Fruit fly (Drosophila melanogaster) whole organism, wandering third instar larva: ENCODE measurements around the gene gce.
A peak's percentile ranks its signal among the peaks of the same experiment; 100 is the strongest.

Experiments used
- Abd-B ChIP-seq: fragments of >200 bp; optimal IDR thresholded peaks from 2 replicates; lab custom pipeline; 2017; ENCODE audit warnings: missing biosample characterization, missing genetic modification characterization
- CG32264 ChIP-seq: fragments of 200-800 bp; sonication (Bioruptor generic); optimal IDR thresholded peaks from 2 replicates; lab custom pipeline; 2016; ENCODE audit warnings: missing biosample characterization, missing genetic modification characterization
- CG9705 ChIP-seq: fragments of 200-800 bp; sonication (Bioruptor generic); optimal IDR thresholded peaks from 2 replicates; lab custom pipeline; 2018; ENCODE audit warnings: missing biosample characterization, mild to moderate bottlenecking, missing genetic modification characterization
- CrebA ChIP-seq: fragments of 200-800 bp; sonication (Bioruptor generic); optimal IDR thresholded peaks from 2 replicates; lab custom pipeline; 2016; ENCODE audit warnings: missing biosample characterization, mild to moderate bottlenecking, missing genetic modification characterization, borderline replicate concordance
- Dfd ChIP-seq: fragments of >200 bp; optimal IDR thresholded peaks from 2 replicates; lab custom pipeline; 2017; ENCODE audit warnings: missing biosample characterization, missing genetic modification characterization
- Dif ChIP-seq: fragments of 200-275, 200-300 bp; sonication (Bioruptor generic); optimal IDR thresholded peaks from 2 replicates; lab custom pipeline; 2018; ENCODE audit warnings: missing biosample characterization, missing genetic modification characterization; ENCODE audit not compliant: partially characterized antibody
- GATAd ChIP-seq: sonication (Bioruptor generic); optimal IDR thresholded peaks from 2 replicates; lab custom pipeline; 2016; ENCODE audit warnings: missing biosample characterization, missing genetic modification characterization
- HLH106 ChIP-seq: fragments of 200-800 bp; optimal IDR thresholded peaks from 3 replicates; lab custom pipeline; 2019; ENCODE audit warnings: missing biosample characterization, mild to moderate bottlenecking, missing genetic modification characterization, moderate library complexity
- Hnf4 ChIP-seq: fragments of 200-800 bp; sonication (Bioruptor generic); optimal IDR thresholded peaks from 2 replicates; lab custom pipeline; 2016; ENCODE audit warnings: missing biosample characterization, mild to moderate bottlenecking, missing genetic modification characterization
- Hr78 ChIP-seq: fragments of >200 bp; optimal IDR thresholded peaks from 2 replicates; lab custom pipeline; 2017; ENCODE audit warnings: missing biosample characterization, missing genetic modification characterization
- Hr83 ChIP-seq: fragments of 200-300 bp; sonication (Bioruptor generic); optimal IDR thresholded peaks from 2 replicates; lab custom pipeline; 2016; ENCODE audit warnings: missing biosample characterization, mild to moderate bottlenecking, missing genetic modification characterization, moderate library complexity; ENCODE audit not compliant: poor library complexity, severe bottlenecking
- Jra ChIP-seq: sonication (Bioruptor generic); optimal IDR thresholded peaks from 2 replicates; lab custom pipeline; 2016; ENCODE audit warnings: missing biosample characterization, missing genetic modification characterization
- Mio ChIP-seq: sonication (Bioruptor generic); optimal IDR thresholded peaks from 2 replicates; lab custom pipeline; 2016; ENCODE audit warnings: missing biosample characterization, missing genetic modification characterization
- Myc ChIP-seq: fragments of >200 bp; optimal IDR thresholded peaks from 2 replicates; lab custom pipeline; 2017
- N ChIP-seq: fragments of >200 bp; optimal IDR thresholded peaks from 2 replicates; lab custom pipeline; 2018; ENCODE audit warnings: missing biosample characterization, missing external identifiers, missing genetic modification characterization
- OdsH ChIP-seq: fragments of 200-800 bp; sonication (Bioruptor generic); optimal IDR thresholded peaks from 2 replicates; lab custom pipeline; 2016; ENCODE audit warnings: missing biosample characterization, mild to moderate bottlenecking, missing genetic modification characterization
- Rel ChIP-seq, 2 experiments: fragments of 200-800 bp; sonication (Bioruptor generic) in 1 of 2; optimal IDR thresholded peaks; 2 replicates in 1 of 2; 3 replicates in 1 of 2; lab custom pipeline; 2016 to 2019; ENCODE audit warnings: mild to moderate bottlenecking in 2 of 2, missing biosample characterization in 2 of 2, missing genetic modification characterization in 2 of 2, moderate library complexity in 1 of 2
- Sp1 ChIP-seq: fragments of 200-800 bp; sonication (Bioruptor generic); optimal IDR thresholded peaks from 3 replicates; lab custom pipeline; 2019; ENCODE audit warnings: missing biosample characterization, mild to moderate bottlenecking, missing genetic modification characterization, moderate library complexity
- Vsx2 ChIP-seq: fragments of 200-300, 225-300 bp; sonication (Bioruptor generic); optimal IDR thresholded peaks from 2 replicates; lab custom pipeline; 2018; ENCODE audit warnings: missing biosample characterization, missing genetic modification characterization; ENCODE audit not compliant: partially characterized antibody
- br ChIP-seq: fragments of 200-800 bp; sonication (Bioruptor generic); optimal IDR thresholded peaks from 2 replicates; lab custom pipeline; 2016; ENCODE audit warnings: missing biosample characterization, missing genetic modification characterization
- brk ChIP-seq: fragments of 200-800 bp; sonication (Bioruptor generic); optimal IDR thresholded peaks from 2 replicates; lab custom pipeline; 2016; ENCODE audit warnings: missing biosample characterization, mild to moderate bottlenecking, missing genetic modification characterization
- dl ChIP-seq, 2 experiments: fragments of 175-275, 200-275 bp in 1 of 2; fragments of 200-275 bp in 1 of 2; sonication (Bioruptor generic); optimal IDR thresholded peaks; lab custom pipeline; 2018; ENCODE audit warnings: mild to moderate bottlenecking in 2 of 2, missing biosample characterization in 2 of 2, missing genetic modification characterization in 2 of 2, moderate library complexity in 2 of 2; ENCODE audit not compliant: partially characterized antibody in 2 of 2, insufficient read depth in 1 of 2
- dmrt93B ChIP-seq: fragments of 200-800 bp; sonication (Bioruptor generic); optimal IDR thresholded peaks from 2 replicates; lab custom pipeline; 2018; ENCODE audit warnings: missing biosample characterization, mild to moderate bottlenecking, missing genetic modification characterization
- dsf ChIP-seq: sonication (Bioruptor generic); optimal IDR thresholded peaks from 2 replicates; lab custom pipeline; 2016; ENCODE audit warnings: missing biosample characterization, missing genetic modification characterization, borderline replicate concordance
- ey ChIP-seq: fragments of 200-800 bp; sonication (Bioruptor generic); optimal IDR thresholded peaks from 2 replicates; lab custom pipeline; 2016; ENCODE audit warnings: missing biosample characterization, missing genetic modification characterization
- foxo ChIP-seq, 2 experiments: fragments of 200-800 bp; sonication (Bioruptor generic); optimal IDR thresholded peaks; 2 replicates in 1 of 2; 3 replicates in 1 of 2; lab custom pipeline; 2016 to 2017; ENCODE audit warnings: missing biosample characterization in 2 of 2, missing genetic modification characterization in 2 of 2
- fru ChIP-seq: fragments of 200-800 bp; sonication (Bioruptor generic); optimal IDR thresholded peaks from 3 replicates; lab custom pipeline; 2016; ENCODE audit warnings: missing biosample characterization, mild to moderate bottlenecking, missing genetic modification characterization
- h ChIP-seq: fragments of 200-800 bp; sonication (Bioruptor generic); optimal IDR thresholded peaks from 3 replicates; lab custom pipeline; 2016; ENCODE audit warnings: missing biosample characterization, mild to moderate bottlenecking, missing genetic modification characterization
- jim ChIP-seq: fragments of 175-275, 200-325 bp; sonication (Bioruptor generic); optimal IDR thresholded peaks from 2 replicates; lab custom pipeline; 2016; ENCODE audit warnings: missing biosample characterization, mild to moderate bottlenecking, missing genetic modification characterization
- lola ChIP-seq: fragments of >200 bp; optimal IDR thresholded peaks from 2 replicates; lab custom pipeline; 2017; ENCODE audit warnings: missing biosample characterization, missing genetic modification characterization
- pan ChIP-seq: fragments of >200 bp; optimal IDR thresholded peaks from 2 replicates; lab custom pipeline; 2017
- psq ChIP-seq: fragments of 200-800 bp; sonication (Bioruptor generic); optimal IDR thresholded peaks from 3 replicates; lab custom pipeline; 2017; ENCODE audit warnings: missing biosample characterization, mild to moderate bottlenecking, missing genetic modification characterization, moderate library complexity
- rgr ChIP-seq: fragments of 200-800 bp; sonication (Bioruptor generic); optimal IDR thresholded peaks from 3 replicates; lab custom pipeline; 2016; ENCODE audit warnings: missing biosample characterization, mild to moderate bottlenecking, missing genetic modification characterization
- sage ChIP-seq: fragments of 200-800 bp; sonication (Bioruptor generic); optimal IDR thresholded peaks from 2 replicates; lab custom pipeline; 2016; ENCODE audit warnings: missing biosample characterization, mild to moderate bottlenecking, missing genetic modification characterization
- sv ChIP-seq: fragments of 200-800 bp; sonication (Bioruptor generic); optimal IDR thresholded peaks from 3 replicates; lab custom pipeline; 2016; ENCODE audit warnings: missing biosample characterization, missing genetic modification characterization
- tai ChIP-seq: sonication (Bioruptor generic); optimal IDR thresholded peaks from 2 replicates; lab custom pipeline; 2016; ENCODE audit warnings: missing biosample characterization, missing genetic modification characterization
- usp ChIP-seq: fragments of >200 bp; optimal IDR thresholded peaks from 2 replicates; lab custom pipeline; 2017; ENCODE audit warnings: missing biosample characterization, missing genetic modification characterization
- woc ChIP-seq: sonication (Bioruptor generic); optimal IDR thresholded peaks from 2 replicates; lab custom pipeline; 2016; ENCODE audit warnings: missing biosample characterization, mild to moderate bottlenecking, missing genetic modification characterization

Gene gce

dm6 chrX:15323302-15323880, 25.8 kb downstream of the gce start (continued):
- TF ChIP-seq fru = peak; percentile 85
- peak; percentile 88 for TF ChIP-seq rgr (GFP tag; lab: Kevin White, UChicago)
- TF ChIP-seq GATAd (GFP tag; lab: Kevin White, UChicago) = no peak
- no peak for TF ChIP-seq Vsx2 (GFP tag; lab: Kevin White, UChicago)
- TF ChIP-seq Dfd (GFP tag; lab: Kevin White, UChicago) = no peak
- TF ChIP-seq, all 38 proteins: peak for 23

dm6 chrX:15328148-15328718, 30.7 kb downstream of the gce start, which contains the start of gene dah:
Gene dah (plus strand): TSS chrX:15328342.
- TF ChIP-seq br = no peak
- no peak for TF ChIP-seq Dif (GFP tag; lab: Kevin White, UChicago)
- no peak for TF ChIP-seq rgr (GFP tag; lab: Kevin White, UChicago)
- TF ChIP-seq Jra (GFP tag; lab: Kevin White, UChicago) = no peak
- TF ChIP-seq foxo (GFP tag; optimal IDR thresholded peaks at IDR 0.05; lab: Kevin White, UChicago) = no peak
- no peak for TF ChIP-seq Hr78
- no peak for TF ChIP-seq Dfd (GFP tag; lab: Kevin White, UChicago)
- TF ChIP-seq jim = no peak

dm6 chrX:15333066-15333874, 35.7 kb downstream of the gce start, which contains the start of the genes CG9114 and HDAC6:
Gene CG9114 (minus strand): TSS chrX:15333154.
Gene HDAC6 (plus strand): TSS chrX:15333310.
- TF ChIP-seq Hnf4 (no peak), Vsx2 (GFP tag; lab: Kevin White, UChicago) (peak; percentile 71), woc (GFP tag; lab: Kevin White, UChicago) (peak; percentile 44), Hr78 (no peak), Myc (lab: Kevin White, UChicago) (no peak), Sp1 (GFP tag; lab: Kevin White, UChicago) (peak; percentile 13), OdsH (no peak), N (peak; percentile 11), jim (no peak), h (GFP tag; lab: Kevin White, UChicago) (peak; percentile 24), Mio (GFP tag; lab: Kevin White, UChicago) (no peak), CG9705 (no peak), br (no peak), rgr (GFP tag; lab: Kevin White, UChicago) (peak; percentile 13), dmrt93B (no peak), Rel (GFP tag; optimal IDR thresholded peaks at IDR 0.05; lab: Kevin White, UChicago) (no peak), Rel (tag; optimal IDR thresholded peaks at IDR 0.05; lab: Kevin White, UChicago) (peak; percentile 80), Hr83 (GFP tag; lab: Kevin White, UChicago) (no peak), CrebA (GFP tag; lab: Kevin White, UChicago) (no peak), sage (GFP tag; lab: Kevin White, UChicago) (no peak), Dif (GFP tag; lab: Kevin White, UChicago) (peak; percentile 73), lola (GFP tag; lab: Kevin White, UChicago) (no peak), psq (GFP tag; lab: Kevin White, UChicago) (peak; percentile 32), Jra (GFP tag; lab: Kevin White, UChicago) (no peak), Dfd (GFP tag; lab: Kevin White, UChicago) (no peak), HLH106 (tag; lab: Kevin White, UChicago) (peak; percentile 25), Abd-B (GFP tag; lab: Kevin White, UChicago) (no peak), dl (GFP tag; optimal IDR thresholded peaks at IDR 0.05; lab: Kevin White, UChicago; ENCODE audit: insufficient read depth in 1 of 2, partially characterized antibody in 2 of 2) (no peak), ey (GFP tag; lab: Kevin White, UChicago) (no peak), dsf (GFP tag; lab: Kevin White, UChicago) (no peak), brk (GFP tag; lab: Kevin White, UChicago) (no peak), sv (GFP tag; lab: Kevin White, UChicago) (no peak), fru (peak; percentile 93), CG32264 (GFP tag; lab: Kevin White, UChicago) (no peak), GATAd (GFP tag; lab: Kevin White, UChicago) (no peak), tai (GFP tag; lab: Kevin White, UChicago) (no peak), pan (lab: Kevin White, UChicago) (no peak), usp (GFP tag; lab: Kevin White, UChicago) (no peak), foxo (GFP tag; optimal IDR thresholded peaks at IDR 0.05; lab: Kevin White, UChicago) (peak in 1 of 2 experiments; percentile 61)
